Fruit fly (Drosophila melanogaster) whole organism, embryonic: Measurements from ENCODE around the gene Ac76E.

Source experiments
- Atf6 ChIP-seq: fragments of 200-800 bp; sonication (Bioruptor generic); IDR thresholded peaks from 2 replicates; pipeline ENCODE4 v1.3.6; 2022; ENCODE audit warnings: missing biosample characterization, missing genetic modification characterization
- Blimp-1 ChIP-seq: fragments of 200-800 bp; sonication (Bioruptor generic); optimal IDR thresholded peaks from 3 replicates; lab custom pipeline; 2018; ENCODE audit warnings: missing biosample characterization, missing genetic modification characterization, mild to moderate bottlenecking, moderate library complexity, missing genetic modification reagents
- C15 ChIP-seq: fragments of 200-800 bp; sonication (Bioruptor generic); IDR thresholded peaks from 3 replicates; pipeline ENCODE4 v1.3.6; 2022; ENCODE audit warnings: missing biosample characterization, missing genetic modification characterization
- CG10267 ChIP-seq: fragments of 200-800 bp; sonication (Bioruptor generic); optimal IDR thresholded peaks from 2 replicates; lab custom pipeline; 2018; ENCODE audit warnings: missing biosample characterization, mild to moderate bottlenecking, missing genetic modification characterization, moderate library complexity
- CG10366 ChIP-seq: fragments of 200-800 bp; sonication (Bioruptor generic); IDR thresholded peaks from 2 replicates; pipeline ENCODE4 v1.3.6; 2022; ENCODE audit warnings: missing biosample characterization, missing genetic modification characterization
- CG10959 ChIP-seq: fragments of 200-800 bp; sonication (Bioruptor generic); IDR thresholded peaks from 2 replicates; pipeline ENCODE4 v1.3.6; 2022; ENCODE audit warnings: missing biosample characterization, missing genetic modification characterization
- CG12942 ChIP-seq: fragments of 200-800 bp; sonication (Bioruptor generic); optimal IDR thresholded peaks from 3 replicates; lab custom pipeline; 2016; ENCODE audit warnings: missing biosample characterization, missing genetic modification characterization
- CG13424 ChIP-seq: fragments of 200-800 bp; sonication (Bioruptor generic); optimal IDR thresholded peaks from 2 replicates; lab custom pipeline; 2019; ENCODE audit warnings: missing biosample characterization, mild to moderate bottlenecking, missing genetic modification characterization, moderate library complexity
- CG15479 ChIP-seq: fragments of 200-800 bp; sonication (Bioruptor generic); optimal IDR thresholded peaks from 3 replicates; lab custom pipeline; 2019; ENCODE audit warnings: missing biosample characterization, mild to moderate bottlenecking, missing genetic modification characterization, moderate library complexity
- CG15601 ChIP-seq: fragments of 200-800 bp; sonication (Bioruptor generic); optimal IDR thresholded peaks from 3 replicates; lab custom pipeline; 2019; ENCODE audit warnings: missing biosample characterization, mild to moderate bottlenecking, missing genetic modification characterization, moderate library complexity
- CG1603 ChIP-seq: fragments of 200-800 bp; sonication (Bioruptor generic); optimal IDR thresholded peaks from 2 replicates; lab custom pipeline; 2019; ENCODE audit warnings: missing biosample characterization, mild to moderate bottlenecking, missing genetic modification characterization, moderate library complexity
- CG34224 ChIP-seq: fragments of 200-800 bp; sonication (Bioruptor generic); IDR thresholded peaks from 3 replicates; pipeline ENCODE4 v1.3.6; 2022; ENCODE audit warnings: missing biosample characterization, missing genetic modification characterization; ENCODE audit not compliant: partially characterized antibody
- CG4617 ChIP-seq: fragments of 200-800 bp; sonication (Bioruptor generic); optimal IDR thresholded peaks from 3 replicates; lab custom pipeline; 2016; ENCODE audit warnings: missing biosample characterization, missing genetic modification characterization, borderline replicate concordance
- CG5245 ChIP-seq: fragments of 200-800 bp; sonication (Bioruptor generic); optimal IDR thresholded peaks from 3 replicates; lab custom pipeline; 2016; ENCODE audit warnings: missing biosample characterization, missing genetic modification characterization
- CG6654 ChIP-seq: fragments of 200-800 bp; sonication (Bioruptor generic); optimal IDR thresholded peaks from 2 replicates; lab custom pipeline; 2017; ENCODE audit warnings: missing biosample characterization, mild to moderate bottlenecking, missing genetic modification characterization
- CG6791 ChIP-seq: fragments of 200-800 bp; sonication (Bioruptor generic); IDR thresholded peaks from 3 replicates; pipeline ENCODE4 v1.3.6; 2022; ENCODE audit warnings: missing biosample characterization, missing genetic modification characterization; ENCODE audit not compliant: partially characterized antibody
- CG7745 ChIP-seq: fragments of 200-800 bp; sonication (Bioruptor generic); optimal IDR thresholded peaks from 2 replicates; lab custom pipeline; 2018; ENCODE audit warnings: missing biosample characterization, mild to moderate bottlenecking, missing genetic modification characterization, moderate library complexity
- CG8359 ChIP-seq: fragments of 200-800 bp; sonication (Bioruptor generic); optimal IDR thresholded peaks from 2 replicates; lab custom pipeline; 2017; ENCODE audit warnings: missing biosample characterization, mild to moderate bottlenecking, missing genetic modification characterization, borderline replicate concordance
- CG9797 ChIP-seq: fragments of 200-800 bp; sonication (Bioruptor generic); optimal IDR thresholded peaks from 3 replicates; lab custom pipeline; 2018; ENCODE audit warnings: missing biosample characterization, mild to moderate bottlenecking, missing genetic modification characterization
- Chrac-16 ChIP-seq: fragments of 200-800 bp; sonication (Bioruptor generic); optimal IDR thresholded peaks from 3 replicates; lab custom pipeline; 2016; ENCODE audit warnings: missing biosample characterization, missing genetic modification characterization
- Dad ChIP-seq: fragments of 200-800 bp; sonication (Bioruptor generic); optimal IDR thresholded peaks from 3 replicates; lab custom pipeline; 2016; ENCODE audit warnings: missing biosample characterization, missing genetic modification characterization
- Dbx ChIP-seq: fragments of 200-800 bp; sonication (Bioruptor generic); IDR thresholded peaks from 3 replicates; pipeline ENCODE4 v1.3.6; 2022; ENCODE audit warnings: missing biosample characterization, missing genetic modification characterization
- Drgx ChIP-seq: fragments of 200-800 bp; sonication (Bioruptor generic); IDR thresholded peaks from 2 replicates; pipeline ENCODE4 v1.3.6; 2022; ENCODE audit warnings: missing biosample characterization, missing genetic modification characterization
- GATAe ChIP-seq: fragments of 200-800 bp; sonication (Bioruptor generic); conservative IDR thresholded peaks from 2 replicates; pipeline ENCODE4 v1.3.6; 2022; ENCODE audit warnings: missing biosample characterization, missing genetic modification characterization
- MESR4 ChIP-seq: fragments of 200-800 bp; sonication (Bioruptor generic); optimal IDR thresholded peaks from 2 replicates; lab custom pipeline; 2018; ENCODE audit warnings: missing biosample characterization, mild to moderate bottlenecking, missing genetic modification characterization, moderate library complexity
- Meics ChIP-seq: fragments of 200-800 bp; sonication (Bioruptor generic); optimal IDR thresholded peaks from 2 replicates; lab custom pipeline; 2017; ENCODE audit warnings: missing biosample characterization, mild to moderate bottlenecking, missing genetic modification characterization
- Oaz ChIP-seq: fragments of 200-800 bp; sonication (Bioruptor generic); IDR thresholded peaks from 2 replicates; pipeline ENCODE4 v1.3.6; 2022; ENCODE audit warnings: missing biosample characterization, missing genetic modification characterization
- Ravus ChIP-seq: fragments of 200-800 bp; sonication (Bioruptor generic); IDR thresholded peaks from 2 replicates; pipeline ENCODE4 v1.3.6; 2022; ENCODE audit warnings: missing biosample characterization, missing genetic modification characterization
- Side ChIP-seq: fragments of 200-800 bp; sonication (Bioruptor generic); optimal IDR thresholded peaks from 2 replicates; lab custom pipeline; 2016; ENCODE audit warnings: missing biosample characterization, missing genetic modification characterization
- Trl ChIP-seq, 3 experiments: fragments of >200 bp in 2 of 3; fragments of 200-800 bp in 1 of 3; sonication (Bioruptor generic) in 1 of 3; optimal IDR thresholded peaks; 2 replicates in 1 of 3; 3 replicates in 2 of 3; lab custom pipeline; 2016 to 2017; ENCODE audit warnings: missing biosample characterization in 1 of 3, missing genetic modification characterization in 1 of 3
- bcd ChIP-seq: fragments of 200-800 bp; sonication (Bioruptor generic); optimal IDR thresholded peaks from 2 replicates; lab custom pipeline; 2017; ENCODE audit warnings: missing biosample characterization, mild to moderate bottlenecking, missing genetic modification characterization
- br ChIP-seq: fragments of >200 bp; optimal IDR thresholded peaks from 2 replicates; lab custom pipeline; 2017
- cad ChIP-seq: fragments of >200 bp; optimal IDR thresholded peaks from 2 replicates; lab custom pipeline; 2017; ENCODE audit warnings: missing biosample characterization, missing genetic modification characterization
- cato ChIP-seq: fragments of 200-800 bp; sonication (Bioruptor generic); optimal IDR thresholded peaks from 2 replicates; lab custom pipeline; 2016; ENCODE audit warnings: missing biosample characterization, missing genetic modification characterization, borderline replicate concordance
- ems ChIP-seq: fragments of 200-800 bp; sonication (Bioruptor generic); optimal IDR thresholded peaks from 3 replicates; lab custom pipeline; 2016; ENCODE audit warnings: missing biosample characterization, missing genetic modification characterization
- en ChIP-seq: fragments of 200-800 bp; sonication (Bioruptor generic); optimal IDR thresholded peaks from 2 replicates; lab custom pipeline; 2016; ENCODE audit warnings: missing biosample characterization, missing genetic modification characterization
- gcm ChIP-seq: fragments of 200-800 bp; sonication (Bioruptor generic); optimal IDR thresholded peaks from 2 replicates; lab custom pipeline; 2019; ENCODE audit warnings: missing biosample characterization, mild to moderate bottlenecking, missing genetic modification characterization, moderate library complexity
- gfzf ChIP-seq: fragments of 200-800 bp; sonication (Bioruptor generic); optimal IDR thresholded peaks from 2 replicates; lab custom pipeline; 2016; ENCODE audit warnings: missing biosample characterization, mild to moderate bottlenecking, missing genetic modification characterization, moderate library complexity
- jigr1 ChIP-seq: fragments of 200-800 bp; sonication (Bioruptor generic); IDR thresholded peaks from 3 replicates; pipeline ENCODE4 v1.3.6; 2022; ENCODE audit warnings: missing biosample characterization, missing genetic modification characterization
- nerfin-1 ChIP-seq: fragments of 200-800 bp; sonication (Bioruptor generic); optimal IDR thresholded peaks from 3 replicates; lab custom pipeline; 2019; ENCODE audit warnings: missing biosample characterization, mild to moderate bottlenecking, missing genetic modification characterization, moderate library complexity
- p53 ChIP-seq: fragments of 200-800 bp; sonication (Bioruptor generic); optimal IDR thresholded peaks from 2 replicates; lab custom pipeline; 2016; ENCODE audit warnings: missing biosample characterization, missing genetic modification characterization
- phol ChIP-seq: fragments of 200-800 bp; sonication (Bioruptor generic); optimal IDR thresholded peaks from 3 replicates; lab custom pipeline; 2018; ENCODE audit warnings: missing biosample characterization, mild to moderate bottlenecking, missing genetic modification characterization, moderate library complexity
- pzg ChIP-seq: fragments of 200-800 bp; sonication (Bioruptor generic); optimal IDR thresholded peaks from 3 replicates; lab custom pipeline; 2018; ENCODE audit warnings: missing biosample characterization, mild to moderate bottlenecking, missing genetic modification characterization, moderate library complexity
- sens-2 ChIP-seq: fragments of 200-800 bp; sonication (Bioruptor generic); IDR thresholded peaks from 2 replicates; pipeline ENCODE4 v1.3.6; 2022; ENCODE audit warnings: missing biosample characterization, missing genetic modification characterization
- tll ChIP-seq, 2 experiments: fragments of 200-800 bp in 1 of 2; fragments of >200 bp in 1 of 2; sonication (Bioruptor generic) in 1 of 2; optimal IDR thresholded peaks; 2 replicates each; lab custom pipeline; 2017 to 2019; ENCODE audit warnings: missing biosample characterization in 2 of 2, missing genetic modification characterization in 2 of 2, mild to moderate bottlenecking in 1 of 2, moderate library complexity in 1 of 2
- tna ChIP-seq: fragments of 200-800 bp; sonication (Bioruptor generic); IDR thresholded peaks from 2 replicates; pipeline ENCODE4 v1.3.6; 2022; ENCODE audit warnings: missing biosample characterization, missing genetic modification characterization; ENCODE audit not compliant: partially characterized antibody
- wek ChIP-seq: fragments of 200-800 bp; sonication (Bioruptor generic); optimal IDR thresholded peaks from 3 replicates; lab custom pipeline; 2018; ENCODE audit warnings: missing biosample characterization, mild to moderate bottlenecking, missing genetic modification characterization, moderate library complexity
- wor ChIP-seq: fragments of 200-800 bp; sonication (Bioruptor generic); IDR thresholded peaks from 2 replicates; pipeline ENCODE4 v1.3.6; 2022; ENCODE audit warnings: missing biosample characterization, missing genetic modification characterization
- yki ChIP-seq: fragments of >200 bp; optimal IDR thresholded peaks from 3 replicates; lab custom pipeline; 2018
- zfh1 ChIP-seq: fragments of 200-800 bp; sonication (Bioruptor generic); IDR thresholded peaks from 3 replicates; pipeline ENCODE4 v1.3.6; 2022; ENCODE audit warnings: missing biosample characterization, missing genetic modification characterization

The Ac76E gene

DNA sequence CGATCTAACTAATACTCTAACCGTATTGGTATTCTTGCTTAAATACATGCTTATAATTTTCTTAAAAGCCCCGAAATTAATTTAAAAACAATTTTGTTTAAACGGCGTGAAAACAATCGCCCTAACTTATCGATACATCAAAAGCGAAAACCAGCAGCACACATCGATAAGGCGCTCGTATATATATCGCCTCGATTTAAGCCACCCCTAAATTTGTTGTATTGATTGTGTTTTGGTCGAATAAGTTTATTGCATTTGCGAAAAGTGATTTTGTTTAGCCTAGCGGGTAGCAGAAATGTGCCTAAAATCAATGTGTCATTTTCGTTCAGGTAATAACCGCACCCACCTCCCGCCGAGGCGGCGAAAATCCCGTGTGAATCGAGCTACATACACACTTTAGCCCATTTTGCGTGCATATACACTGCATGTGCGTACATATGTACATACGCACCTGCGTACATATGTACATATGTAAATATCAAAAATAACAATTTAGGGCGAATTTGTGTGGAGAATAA is 52.7 kb downstream of the Ac76E start, which contains the start of the genes CG7646 and Nca (continued):
- TF ChIP-seq nerfin-1 (tag; lab: Kevin White, UChicago) (peak; percentile 50), cad (GFP tag; lab: Kevin White, UChicago) (peak; percentile 14), C15 (GFP tag; lab: Robert Waterston, UW) (no peak), GATAe (GFP tag; lab: Robert Waterston, UW) (no peak), CG6654 (GFP tag; lab: Kevin White, UChicago) (no peak), cato (GFP tag; lab: Kevin White, UChicago) (no peak), Blimp-1 (GFP tag; lab: Kevin White, UChicago) (no peak), wek (peak; percentile 75), sens-2 (no peak), Dbx (GFP tag; lab: Robert Waterston, UW) (no peak), CG12942 (GFP tag; lab: Kevin White, UChicago) (no peak), gcm (GFP tag; lab: Kevin White, UChicago) (no peak), CG7745 (tag; lab: Kevin White, UChicago) (no peak), CG10366 (GFP tag; lab: Robert Waterston, UW) (no peak), CG5245 (GFP tag; lab: Kevin White, UChicago) (no peak), bcd (GFP tag; lab: Kevin White, UChicago) (no peak), Side (no peak), CG9797 (GFP tag; lab: Kevin White, UChicago) (peak; percentile 6), phol (tag; lab: Kevin White, UChicago) (peak; percentile 13), CG1603 (tag; lab: Kevin White, UChicago) (peak; percentile 74), CG10267 (tag; lab: Kevin White, UChicago) (peak; percentile 36), Drgx (GFP tag; lab: Robert Waterston, UW) (no peak), Trl (optimal IDR thresholded peaks at IDR 0.05; lab: Kevin White, UChicago) (no peak), Trl (GFP tag; optimal IDR thresholded peaks at IDR 0.05; lab: Kevin White, UChicago) (no peak), pzg (peak; percentile 67), CG15479 (GFP tag; lab: Kevin White, UChicago) (peak; percentile 25), CG10959 (GFP tag; lab: Robert Waterston, UW) (no peak), Dad (GFP tag; lab: Kevin White, UChicago) (peak; percentile 16), CG8359 (GFP tag; lab: Kevin White, UChicago) (no peak), Chrac-16 (GFP tag; lab: Kevin White, UChicago) (peak; percentile 7), wor (no peak), Ravus (no peak), zfh1 (no peak), p53 (GFP tag; lab: Kevin White, UChicago) (no peak), tna (GFP tag; lab: Robert Waterston, UW) (peak; percentile 87), MESR4 (GFP tag; lab: Kevin White, UChicago) (peak; percentile 89), Oaz (no peak), br (lab: Kevin White, UChicago) (no peak), Meics (GFP tag; lab: Kevin White, UChicago) (no peak), Atf6 (no peak), gfzf (GFP tag; lab: Kevin White, UChicago) (peak; percentile 27), CG6791 (GFP tag; lab: Robert Waterston, UW) (peak; percentile 95), CG15601 (tag; lab: Kevin White, UChicago) (peak; percentile 26), tll (GFP tag; optimal IDR thresholded peaks at IDR 0.05; lab: Kevin White, UChicago) (peak in 1 of 2 experiments; percentile 52), en (no peak), CG4617 (peak; percentile 65), CG34224 (GFP tag; lab: Robert Waterston, UW) (peak; percentile 87), yki (lab: Kevin White, UChicago) (no peak), ems (GFP tag; lab: Kevin White, UChicago) (no peak), CG13424 (peak; percentile 12), jigr1 (no peak)
